Worm (Caenorhabditis elegans) whole organism, late embryonic: ENCODE data around the gene noca-2.

ENCODE experiments used
- dmd-4 ChIP-seq: sonication (generic microtip); optimal IDR thresholded peaks from 2 replicates; lab custom pipeline; 2016; ENCODE audit warnings: borderline replicate concordance, missing genetic modification characterization, missing compliant biosample characterization
- elt-2 ChIP-seq: sonication (generic microtip); optimal IDR thresholded peaks from 2 replicates; lab custom pipeline; 2016; ENCODE audit warnings: missing genetic modification reagents, missing genetic modification characterization, missing compliant biosample characterization
- ets-4 ChIP-seq: sonication (generic microtip); optimal IDR thresholded peaks from 2 replicates; lab custom pipeline; 2016; ENCODE audit warnings: missing genetic modification characterization, missing compliant biosample characterization
- eyg-1 ChIP-seq: sonication (generic microtip); optimal IDR thresholded peaks from 2 replicates; lab custom pipeline; 2016; ENCODE audit warnings: missing genotype, missing genetic modification characterization, missing compliant biosample characterization
- fkh-10 ChIP-seq: fragments of 150-350 bp; optimal IDR thresholded peaks from 2 replicates; lab custom pipeline; 2014; ENCODE audit warnings: missing biosample characterization, missing genetic modification reagents, missing genetic modification characterization
- hlh-15 ChIP-seq: sonication (generic microtip); optimal IDR thresholded peaks from 2 replicates; lab custom pipeline; 2016; ENCODE audit warnings: missing genetic modification characterization, missing compliant biosample characterization
- nhr-11 ChIP-seq: fragments of 150-350 bp; optimal IDR thresholded peaks from 2 replicates; lab custom pipeline; 2014; ENCODE audit warnings: missing biosample characterization, missing genetic modification characterization
- pag-3 ChIP-seq: sonication (generic microtip); optimal IDR thresholded peaks from 2 replicates; lab custom pipeline; 2016; ENCODE audit warnings: missing compliant biosample characterization, missing genetic modification characterization, borderline replicate concordance
- pha-4 ChIP-seq: fragments of 150-350 bp; optimal IDR thresholded peaks from 2 replicates; lab custom pipeline; 2018; ENCODE audit warnings: missing biosample characterization, missing genetic modification reagents, missing genetic modification characterization
- pqm-1 ChIP-seq: sonication (generic microtip); optimal IDR thresholded peaks from 2 replicates; lab custom pipeline; 2016; ENCODE audit warnings: missing genetic modification characterization, missing compliant biosample characterization
- ttx-3 ChIP-seq: sonication (generic microtip); optimal IDR thresholded peaks from 2 replicates; lab custom pipeline; 2016; ENCODE audit warnings: missing genetic modification reagents, missing genetic modification characterization, missing compliant biosample characterization
- unc-55 ChIP-seq: sonication (generic microtip); optimal IDR thresholded peaks from 2 replicates; lab custom pipeline; 2017; ENCODE audit warnings: missing biosample characterization, missing genetic modification reagents, missing genetic modification characterization
- ztf-16 ChIP-seq: sonication (generic microtip); optimal IDR thresholded peaks from 2 replicates; lab custom pipeline; 2017; ENCODE audit warnings: missing genetic modification characterization, missing compliant biosample characterization

DNA sequence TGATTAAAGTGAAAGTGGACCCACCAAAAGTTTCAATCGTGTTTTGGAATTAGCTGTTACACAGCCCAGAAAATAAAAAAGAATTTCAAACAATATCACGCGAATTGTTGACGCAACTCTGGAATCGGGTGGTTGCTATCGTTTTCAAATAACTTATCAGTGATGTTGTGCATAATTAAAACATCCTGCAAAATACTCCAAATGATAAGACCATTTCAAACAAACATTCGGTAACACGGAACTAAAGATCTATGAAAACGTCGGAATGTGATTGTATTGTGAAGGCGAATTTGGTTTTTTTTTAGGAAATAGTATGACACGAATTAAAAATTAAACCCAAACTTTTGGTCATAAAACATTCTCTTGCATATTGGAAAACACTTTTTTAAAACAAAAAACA, 38.3 kb upstream of the noca-2 start, which contains the start of gene spp-30:
- TF ChIP-seq unc-55 (GFP tag; lab: Kevin White, UChicago) (no peak), pqm-1 (tag; lab: Kevin White, UChicago) (no peak), elt-2 (tag; lab: Kevin White, UChicago) (peak; percentile 53), ztf-16 (no peak), fkh-10 (GFP tag; lab: Kevin White, UChicago) (no peak), ets-4 (tag; lab: Kevin White, UChicago) (no peak), dmd-4 (tag; lab: Kevin White, UChicago) (no peak), ttx-3 (tag; lab: Kevin White, UChicago) (no peak), pha-4 (tag; lab: Kevin White, UChicago) (no peak), eyg-1 (tag; lab: Kevin White, UChicago) (no peak), hlh-15 (tag; lab: Kevin White, UChicago) (no peak), nhr-11 (no peak), pag-3 (no peak)
